Worm (Caenorhabditis elegans) whole organism, mixed stage, embryonic: ENCODE data around the gene srh-277.

Experiments
- hlh-1 ChIP-seq: fragments of 150-350 bp; optimal IDR thresholded peaks from 2 replicates; lab custom pipeline; 2014; ENCODE audit warnings: missing biosample characterization, missing genetic modification reagents, missing genetic modification characterization
- nhr-12 ChIP-seq: fragments of 150-350 bp; optimal IDR thresholded peaks from 2 replicates; lab custom pipeline; 2014; ENCODE audit warnings: missing biosample characterization, missing genetic modification characterization
- nhr-237 ChIP-seq: fragments of 150-350 bp; optimal IDR thresholded peaks from 2 replicates; lab custom pipeline; 2014; ENCODE audit warnings: missing biosample characterization, missing genetic modification characterization
- nhr-76 ChIP-seq: sonication (generic microtip); optimal IDR thresholded peaks from 2 replicates; lab custom pipeline; 2017; ENCODE audit warnings: missing biosample characterization, missing genetic modification characterization
- snpc-4 ChIP-seq: fragments of 150-350 bp; optimal IDR thresholded peaks from 2 replicates; lab custom pipeline; 2014; ENCODE audit warnings: missing biosample characterization, missing genetic modification characterization
- unc-39 ChIP-seq: fragments of 150-350 bp; optimal IDR thresholded peaks from 2 replicates; lab custom pipeline; 2014; ENCODE audit warnings: missing biosample characterization, missing genetic modification characterization
- unc-62 ChIP-seq: fragments of 150-350 bp; optimal IDR thresholded peaks from 2 replicates; lab custom pipeline; 2014; ENCODE audit warnings: missing biosample characterization, missing genetic modification reagents, missing genetic modification characterization

DNA sequence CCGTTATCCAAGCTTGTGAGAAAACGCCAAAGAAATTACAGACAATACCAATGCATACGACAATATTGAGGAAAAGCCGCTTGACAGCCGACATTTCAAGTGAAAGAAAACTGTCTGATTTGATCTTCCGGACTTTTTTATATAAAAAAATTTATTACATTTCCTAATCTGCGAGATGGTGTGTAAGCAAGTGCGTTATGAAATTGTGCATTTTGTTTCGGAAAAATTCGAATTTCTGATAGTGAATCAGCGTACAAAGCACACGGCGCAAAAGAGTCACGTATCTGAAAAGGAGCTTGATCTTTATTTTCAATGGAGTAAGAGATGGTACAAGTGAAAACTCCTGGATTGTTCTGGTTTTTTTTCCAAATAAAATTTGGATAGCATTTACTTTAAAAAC, 41.9 kb upstream of the srh-277 start, which contains the start of gene clc-32:
- TF ChIP-seq nhr-237 = no peak
- no peak for TF ChIP-seq unc-39
- no peak for TF ChIP-seq nhr-12 (tag; lab: Kevin White, UChicago)
- no peak for TF ChIP-seq hlh-1
- TF ChIP-seq nhr-76 (tag; lab: Kevin White, UChicago) = no peak
- no peak for TF ChIP-seq snpc-4 (tag; lab: Kevin White, UChicago)
- no peak for TF ChIP-seq unc-62 (GFP tag; lab: Kevin White, UChicago)
